Worm (Caenorhabditis elegans): ENCODE measurements around the gene K08H10.6.
A peak's percentile ranks its signal among the peaks of the same experiment; 100 is the strongest.

- no peak for TF ChIP-seq ceh-82 (tag; optimal IDR thresholded peaks at IDR 0.05)
- TF ChIP-seq lin-39 (tag; optimal IDR thresholded peaks at IDR 0.05), result no peak
- no peak for TF ChIP-seq aly-2 (tag; optimal IDR thresholded peaks at IDR 0.05)
- peak; percentile 85 for TF ChIP-seq F13H6.1 (tag; optimal IDR thresholded peaks at IDR 0.05)
- TF ChIP-seq ceh-16 (tag; optimal IDR thresholded peaks at IDR 0.05), result no peak
- TF ChIP-seq mab-5 (tag; optimal IDR thresholded peaks at IDR 0.05), result no peak
Observed at ce11 chrV:10036275-10036674, 40.6 kb upstream of the K08H10.6 start, which contains the start of gene T06E8.2.

Data from whole organism, L2 larva.